Fruit fly (Drosophila melanogaster) whole organism, prepupa: ENCODE measurements around the gene CG10588.

Experiments used
- Blimp-1 ChIP-seq: fragments of 200-800 bp; sonication (Bioruptor generic); optimal IDR thresholded peaks from 3 replicates; lab custom pipeline; 2017; ENCODE audit warnings: missing biosample characterization, missing genetic modification characterization, mild to moderate bottlenecking, moderate library complexity, missing genetic modification reagents
- CG10631 ChIP-seq: fragments of 200-800 bp; sonication (Bioruptor generic); optimal IDR thresholded peaks from 2 replicates; lab custom pipeline; 2016; ENCODE audit warnings: missing biosample characterization, missing genetic modification characterization
- CG10669 ChIP-seq: fragments of 200-800 bp; sonication (Bioruptor generic); optimal IDR thresholded peaks from 3 replicates; lab custom pipeline; 2018; ENCODE audit warnings: missing biosample characterization, mild to moderate bottlenecking, missing genetic modification characterization, moderate library complexity
- CG11762 ChIP-seq: fragments of 200-800 bp; sonication (Bioruptor generic); optimal IDR thresholded peaks from 3 replicates; lab custom pipeline; 2016; ENCODE audit warnings: missing biosample characterization, missing genetic modification characterization; ENCODE audit not compliant: insufficient read depth
- CG11902 ChIP-seq: fragments of 200-800 bp; sonication (Bioruptor generic); optimal IDR thresholded peaks from 3 replicates; lab custom pipeline; 2016; ENCODE audit warnings: missing biosample characterization, missing genetic modification characterization
- CG15336 ChIP-seq: fragments of 200-800 bp; sonication (Bioruptor generic); IDR thresholded peaks from 2 replicates; pipeline ENCODE4 v1.3.6; 2022; ENCODE audit warnings: missing biosample characterization, missing genetic modification characterization
- CG1621 ChIP-seq: fragments of 200-800 bp; sonication (Bioruptor generic); optimal IDR thresholded peaks from 3 replicates; lab custom pipeline; 2018; ENCODE audit warnings: missing biosample characterization, mild to moderate bottlenecking, missing genetic modification characterization
- CG16779 ChIP-seq: fragments of 200-800 bp; sonication (Bioruptor generic); optimal IDR thresholded peaks from 3 replicates; lab custom pipeline; 2017; ENCODE audit warnings: missing biosample characterization, mild to moderate bottlenecking, missing genetic modification characterization
- CG3032 ChIP-seq: fragments of 200-800 bp; optimal IDR thresholded peaks from 2 replicates; lab custom pipeline; 2019; ENCODE audit warnings: missing biosample characterization, mild to moderate bottlenecking, missing genetic modification characterization, moderate library complexity
- CG31627 ChIP-seq: fragments of 200-800 bp; sonication (Bioruptor generic); optimal IDR thresholded peaks from 3 replicates; lab custom pipeline; 2016; ENCODE audit warnings: missing biosample characterization, missing genetic modification characterization
- CG34406 ChIP-seq: fragments of 200-800 bp; sonication (Bioruptor generic); optimal IDR thresholded peaks from 3 replicates; lab custom pipeline; 2016; ENCODE audit warnings: missing biosample characterization, missing genetic modification characterization
- CG3919 ChIP-seq: fragments of 200-800 bp; sonication (Bioruptor generic); optimal IDR thresholded peaks from 3 replicates; lab custom pipeline; 2016; ENCODE audit warnings: missing biosample characterization, missing genetic modification characterization
- CG4318 ChIP-seq: fragments of 200-800 bp; sonication (Bioruptor generic); optimal IDR thresholded peaks from 3 replicates; lab custom pipeline; 2017; ENCODE audit warnings: missing biosample characterization, mild to moderate bottlenecking, missing genetic modification characterization
- CG6163 ChIP-seq: fragments of 200-800 bp; sonication (Bioruptor generic); IDR thresholded peaks from 3 replicates; pipeline ENCODE4 v1.3.6; 2022; ENCODE audit warnings: missing biosample characterization, missing genetic modification characterization
- CG6276 ChIP-seq: fragments of 200-800 bp; sonication (Bioruptor generic); optimal IDR thresholded peaks from 2 replicates; lab custom pipeline; 2017; ENCODE audit warnings: missing biosample characterization, mild to moderate bottlenecking, missing genetic modification characterization
- CG6792 ChIP-seq: fragments of 200-800 bp; sonication (Bioruptor generic); optimal IDR thresholded peaks from 3 replicates; lab custom pipeline; 2016; ENCODE audit warnings: missing biosample characterization, missing genetic modification characterization
- CG6808 ChIP-seq: fragments of 200-800 bp; sonication (Bioruptor generic); optimal IDR thresholded peaks from 3 replicates; lab custom pipeline; 2017; ENCODE audit warnings: missing biosample characterization, missing genetic modification characterization, mild to moderate bottlenecking, moderate library complexity, missing genetic modification reagents
- CG6854 ChIP-seq: fragments of 200-800 bp; sonication (Bioruptor generic); optimal IDR thresholded peaks from 2 replicates; lab custom pipeline; 2017; ENCODE audit warnings: missing biosample characterization, mild to moderate bottlenecking, missing genetic modification characterization
- CG7368 ChIP-seq: fragments of 200-800 bp; sonication (Bioruptor generic); optimal IDR thresholded peaks from 3 replicates; lab custom pipeline; 2016; ENCODE audit warnings: missing biosample characterization, missing genetic modification characterization
- CG8119 ChIP-seq: fragments of 200-800 bp; sonication (Bioruptor generic); IDR thresholded peaks from 3 replicates; pipeline ENCODE4 v1.3.6; 2022; ENCODE audit warnings: missing biosample characterization, missing genetic modification characterization
- CG8319 ChIP-seq: fragments of 200-800 bp; sonication (Bioruptor generic); optimal IDR thresholded peaks from 3 replicates; lab custom pipeline; 2016; ENCODE audit warnings: missing biosample characterization, missing genetic modification characterization
- Eip78C ChIP-seq: fragments of 200-800 bp; sonication (Bioruptor generic); peaks from one replicate; lab custom pipeline; 2016; ENCODE audit warnings: missing biosample characterization, missing genetic modification characterization
- Eip93F ChIP-seq: fragments of 200-800 bp; sonication (Bioruptor generic); optimal IDR thresholded peaks from 2 replicates; lab custom pipeline; 2016; ENCODE audit warnings: missing biosample characterization, mild to moderate bottlenecking, missing genetic modification characterization
- Ets96B ChIP-seq: fragments of 200-800 bp; optimal IDR thresholded peaks from 2 replicates; lab custom pipeline; 2019; ENCODE audit warnings: missing biosample characterization, mild to moderate bottlenecking, missing genetic modification characterization, moderate library complexity
- Gug ChIP-seq: fragments of 200-800 bp; sonication (Bioruptor generic); IDR thresholded peaks from 2 replicates; pipeline ENCODE4 v1.3.6; 2022; ENCODE audit warnings: missing biosample characterization, missing genetic modification characterization
- Hr39 ChIP-seq: fragments of 200-800 bp; sonication (Bioruptor generic); optimal IDR thresholded peaks from 2 replicates; lab custom pipeline; 2016; ENCODE audit warnings: missing biosample characterization, missing genetic modification characterization
- Hr4 ChIP-seq: fragments of 200-800 bp; sonication (Bioruptor generic); optimal IDR thresholded peaks from 3 replicates; lab custom pipeline; 2016; ENCODE audit warnings: missing biosample characterization, missing genetic modification characterization
- Met ChIP-seq: fragments of 200-800 bp; sonication (Bioruptor generic); optimal IDR thresholded peaks from 3 replicates; lab custom pipeline; 2016; ENCODE audit warnings: missing biosample characterization, missing genetic modification characterization
- OdsH ChIP-seq: fragments of 200-800 bp; sonication (Bioruptor generic); optimal IDR thresholded peaks from 3 replicates; lab custom pipeline; 2016; ENCODE audit warnings: missing biosample characterization, missing genetic modification characterization
- Smox ChIP-seq: fragments of 200-800 bp; sonication (Bioruptor generic); optimal IDR thresholded peaks from 3 replicates; lab custom pipeline; 2016; ENCODE audit warnings: missing biosample characterization, missing genetic modification characterization
- Sox14 ChIP-seq: fragments of 200-800 bp; sonication (Bioruptor generic); optimal IDR thresholded peaks from 3 replicates; lab custom pipeline; 2016; ENCODE audit warnings: missing biosample characterization, missing genetic modification characterization
- Sox15 ChIP-seq: fragments of 200-800 bp; sonication (Bioruptor generic); optimal IDR thresholded peaks from 3 replicates; lab custom pipeline; 2016; ENCODE audit warnings: missing biosample characterization, missing genetic modification characterization
- cyc ChIP-seq: fragments of 200-800 bp; sonication (Bioruptor generic); optimal IDR thresholded peaks from 3 replicates; lab custom pipeline; 2016; ENCODE audit warnings: missing biosample characterization, missing genetic modification characterization
- dac ChIP-seq: fragments of 200-800 bp; sonication (Bioruptor generic); optimal IDR thresholded peaks from 2 replicates; lab custom pipeline; 2017; ENCODE audit warnings: missing biosample characterization, mild to moderate bottlenecking, missing genetic modification characterization
- dsx ChIP-seq: fragments of 200-800 bp; optimal IDR thresholded peaks from 3 replicates; lab custom pipeline; 2019; ENCODE audit warnings: missing biosample characterization, mild to moderate bottlenecking, missing genetic modification characterization, moderate library complexity; ENCODE audit not compliant: poor library complexity, severe bottlenecking
- esn ChIP-seq: fragments of 200-800 bp; sonication (Bioruptor generic); optimal IDR thresholded peaks from 2 replicates; lab custom pipeline; 2016; ENCODE audit warnings: missing biosample characterization, mild to moderate bottlenecking, missing genetic modification characterization, moderate library complexity
- fd59A ChIP-seq: fragments of 200-800 bp; sonication (Bioruptor generic); optimal IDR thresholded peaks from 2 replicates; lab custom pipeline; 2017; ENCODE audit warnings: missing biosample characterization, mild to moderate bottlenecking, missing genetic modification characterization, missing genetic modification reagents
- fd85E ChIP-seq: fragments of 200-800 bp; sonication (Bioruptor generic); optimal IDR thresholded peaks from 3 replicates; lab custom pipeline; 2016; ENCODE audit warnings: missing biosample characterization, missing genetic modification characterization
- fkh ChIP-seq: fragments of 200-800 bp; sonication (Bioruptor generic); optimal IDR thresholded peaks from 3 replicates; lab custom pipeline; 2017; ENCODE audit warnings: missing biosample characterization, mild to moderate bottlenecking, missing genetic modification characterization, moderate library complexity
- lz ChIP-seq: fragments of 200-800 bp; sonication (Bioruptor generic); optimal IDR thresholded peaks from 3 replicates; lab custom pipeline; 2016; ENCODE audit warnings: missing biosample characterization, missing genetic modification characterization
- net ChIP-seq: fragments of 200-800 bp; sonication (Bioruptor generic); optimal IDR thresholded peaks from 3 replicates; lab custom pipeline; 2016; ENCODE audit warnings: missing biosample characterization, missing genetic modification characterization
- pdm3 ChIP-seq: fragments of 200-800 bp; sonication (Bioruptor generic); optimal IDR thresholded peaks from 3 replicates; lab custom pipeline; 2016; ENCODE audit warnings: missing biosample characterization, missing genetic modification characterization
- salr ChIP-seq, 2 experiments: fragments of 200-800 bp; sonication (Bioruptor generic); optimal IDR thresholded peaks; 3 replicates each; lab custom pipeline; 2016 to 2018; ENCODE audit warnings: missing biosample characterization in 2 of 2, missing genetic modification characterization in 2 of 2, mild to moderate bottlenecking in 1 of 2
- ss ChIP-seq, 2 experiments: fragments of 200-800 bp; sonication (Bioruptor generic); optimal IDR thresholded peaks; 2 replicates in 1 of 2; 3 replicates in 1 of 2; lab custom pipeline; 2017 to 2018; ENCODE audit warnings: mild to moderate bottlenecking in 2 of 2, missing biosample characterization in 2 of 2, missing genetic modification characterization in 2 of 2, moderate library complexity in 1 of 2
- svp ChIP-seq: fragments of 200-800 bp; sonication (Bioruptor generic); peaks from one replicate; lab custom pipeline; 2016; ENCODE audit warnings: missing biosample characterization, missing genetic modification characterization
- topi ChIP-seq: fragments of 200-800 bp; sonication (Bioruptor generic); optimal IDR thresholded peaks from 3 replicates; lab custom pipeline; 2016; ENCODE audit warnings: missing biosample characterization, missing genetic modification characterization
- vri ChIP-seq: fragments of 200-800 bp; sonication (Bioruptor generic); optimal IDR thresholded peaks from 3 replicates; lab custom pipeline; 2016; ENCODE audit warnings: missing biosample characterization, mild to moderate bottlenecking, missing genetic modification characterization

CG10588 gene

dm6 chr3L:20984414-20985208 lies 27.9 kb downstream of the CG10588 start:
- TF ChIP-seq OdsH (GFP tag; lab: Kevin White, UChicago) (no peak), ss (GFP tag; optimal IDR thresholded peaks at IDR 0.05; lab: Kevin White, UChicago) (peak; percentile 5 to 87), CG34406 (GFP tag; lab: Kevin White, UChicago) (no peak), Eip78C (GFP tag; lab: Kevin White, UChicago) (peak; percentile 40), CG3919 (GFP tag; lab: Kevin White, UChicago) (peak; percentile 25), CG6854 (peak; percentile 67), CG7368 (GFP tag; lab: Kevin White, UChicago) (no peak)
- TF ChIP-seq, all 60 proteins: peak for 4

dm6 chr3L:20986929-20987363 lies 30.2 kb downstream of the CG10588 start:
- TF ChIP-seq CG6792 (GFP tag; lab: Kevin White, UChicago) = peak; percentile 63
- peak; percentile 50 for TF ChIP-seq Sox15 (GFP tag; lab: Kevin White, UChicago)
- TF ChIP-seq dac (GFP tag; lab: Kevin White, UChicago) = peak; percentile 50
- peak; percentile 76 for TF ChIP-seq CG34406 (GFP tag; lab: Kevin White, UChicago)
- TF ChIP-seq CG6808 (GFP tag; lab: Kevin White, UChicago) = peak; percentile 71
- TF ChIP-seq CG6276 = peak; percentile 88
- TF ChIP-seq Met (GFP tag; lab: Kevin White, UChicago) = peak; percentile 26
- peak; percentile 78 for TF ChIP-seq CG15336
- TF ChIP-seq Sox14 (GFP tag; lab: Kevin White, UChicago) = peak; percentile 22
- peak; percentile 8 to 96 for TF ChIP-seq salr (GFP tag; optimal IDR thresholded peaks at IDR 0.05; lab: Kevin White, UChicago)
- TF ChIP-seq CG3919 (GFP tag; lab: Kevin White, UChicago) = peak; percentile 79
- peak; percentile 49 for TF ChIP-seq pdm3 (GFP tag; lab: Kevin White, UChicago)
- TF ChIP-seq CG10631 (GFP tag; lab: Kevin White, UChicago) = peak; percentile 85
- peak; percentile 31 for TF ChIP-seq fd59A (GFP tag; lab: Kevin White, UChicago)
- TF ChIP-seq CG3032 (tag; lab: Kevin White, UChicago) = peak; percentile 86
- TF ChIP-seq topi (GFP tag; lab: Kevin White, UChicago) = peak; percentile 19
- TF ChIP-seq CG11762 (GFP tag; lab: Kevin White, UChicago) = peak; percentile 71
- peak; percentile 91 for TF ChIP-seq CG4318 (GFP tag; lab: Kevin White, UChicago)
- no peak for TF ChIP-seq fkh (GFP tag; lab: Kevin White, UChicago)
- peak; percentile 29 for TF ChIP-seq Blimp-1 (GFP tag; lab: Kevin White, UChicago)
- peak; percentile 5 for TF ChIP-seq Hr39 (GFP tag; lab: Kevin White, UChicago)
- no peak for TF ChIP-seq vri (GFP tag; lab: Kevin White, UChicago)
- TF ChIP-seq CG10669 (GFP tag; lab: Kevin White, UChicago) = peak; percentile 50
- peak; percentile 67 for TF ChIP-seq esn (GFP tag; lab: Kevin White, UChicago)
- peak; percentile 65 for TF ChIP-seq CG16779 (tag; lab: Kevin White, UChicago)
- no peak for TF ChIP-seq Eip93F (GFP tag; lab: Kevin White, UChicago)
- TF ChIP-seq ss (GFP tag; optimal IDR thresholded peaks at IDR 0.05; lab: Kevin White, UChicago) = peak; percentile 64 to 86
- peak; percentile 61 for TF ChIP-seq CG7368 (GFP tag; lab: Kevin White, UChicago)
- TF ChIP-seq CG11902 (GFP tag; lab: Kevin White, UChicago) = peak; percentile 34
- peak; percentile 79 for TF ChIP-seq OdsH (GFP tag; lab: Kevin White, UChicago)
- no peak for TF ChIP-seq CG6163 (GFP tag; lab: Robert Waterston, UW)
- TF ChIP-seq cyc (GFP tag; lab: Kevin White, UChicago) = peak; percentile 20
- no peak for TF ChIP-seq fd85E
- peak; percentile 80 for TF ChIP-seq dsx (GFP tag; lab: Kevin White, UChicago)
- TF ChIP-seq lz (GFP tag; lab: Kevin White, UChicago) = peak; percentile 5
- no peak for TF ChIP-seq CG1621
- TF ChIP-seq Hr4 = peak; percentile 73
- TF ChIP-seq CG6854 = no peak
- peak; percentile 84 for TF ChIP-seq Ets96B
- TF ChIP-seq Smox (GFP tag; lab: Kevin White, UChicago) = peak; percentile 32
- TF ChIP-seq Gug = peak; percentile 54
- TF ChIP-seq CG8319 (GFP tag; lab: Kevin White, UChicago) = peak; percentile 33
- no peak for TF ChIP-seq CG31627
- peak; percentile 69 for TF ChIP-seq svp
- peak; percentile 80 for TF ChIP-seq CG8119 (GFP tag; lab: Robert Waterston, UW)
- TF ChIP-seq net = peak; percentile 56
